Worm (Caenorhabditis elegans): Measurements from ENCODE around the gene inx-10.

Gene inx-10

ce11 chrV:9173789-9174188, 33.5 kb downstream of the inx-10 start, which contains the start of gene pqn-16:
TSS of gene pqn-16 (plus strand) at chrV:9174089.
- TF ChIP-seq fkh-10 (GFP tag; optimal IDR thresholded peaks at IDR 0.05) (no peak), aly-2 (tag; optimal IDR thresholded peaks at IDR 0.05) (no peak), nhr-76 (tag; optimal IDR thresholded peaks at IDR 0.05) (no peak), nhr-77 (tag; optimal IDR thresholded peaks at IDR 0.05) (no peak), skn-1 (tag; optimal IDR thresholded peaks at IDR 0.05) (no peak), efl-1 (optimal IDR thresholded peaks at IDR 0.05) (no peak), efl-1 (GFP tag; optimal IDR thresholded peaks at IDR 0.05 in 1 of 2) (no peak), unc-98 (GFP tag; IDR thresholded peaks at IDR 0.05) (no peak), vab-15 (tag; optimal IDR thresholded peaks at IDR 0.05) (no peak), swsn-7 (tag; optimal IDR thresholded peaks at IDR 0.05) (no peak), nhr-28 (tag; optimal IDR thresholded peaks at IDR 0.05) (no peak), ama-1 (optimal IDR thresholded peaks at IDR 0.05) (no peak), xbp-1 (tag; optimal IDR thresholded peaks at IDR 0.05) (no peak)

ce11 chrV:9172989-9173388, 34.3 kb downstream of the inx-10 start, which contains the start of gene gad-3:
TSS of gene gad-3 (minus strand) at chrV:9173005.
- TF ChIP-seq lin-14 (GFP tag; optimal IDR thresholded peaks at IDR 0.05) (peak; percentile 41), jun-1 (tag; optimal IDR thresholded peaks at IDR 0.05) (no peak), blmp-1 (tag; optimal IDR thresholded peaks at IDR 0.05) (peak; percentile 7), lsy-2 (tag; optimal IDR thresholded peaks at IDR 0.05) (no peak), nhr-85 (tag) (peak; percentile 41), sox-4 (tag; optimal IDR thresholded peaks at IDR 0.05) (no peak), elt-2 (tag; optimal IDR thresholded peaks at IDR 0.05) (peak; percentile 52), vab-15 (tag; optimal IDR thresholded peaks at IDR 0.05) (no peak), unc-30 (tag; optimal IDR thresholded peaks at IDR 0.05) (no peak)

DNA sequence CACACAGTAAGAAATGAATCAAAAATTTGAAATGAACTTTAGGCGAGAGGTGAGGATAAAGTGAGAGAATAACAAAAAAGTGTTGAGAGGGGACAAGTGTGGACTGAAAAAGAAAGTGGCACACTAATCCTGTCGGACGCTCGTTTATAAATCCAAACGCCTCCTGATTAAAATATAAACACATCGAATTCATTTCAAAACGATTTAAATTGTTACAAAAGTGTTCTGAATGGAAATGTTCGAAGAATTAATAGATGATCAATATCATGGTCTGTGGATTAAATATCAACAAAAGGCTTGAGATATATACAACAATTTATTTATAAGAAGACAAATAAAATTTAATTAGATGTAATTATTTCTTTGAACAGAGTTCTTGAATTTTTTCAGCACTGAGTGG, 39.2 kb downstream of the inx-10 start, which contains the start of gene B0222.11:
TSS of gene B0222.11 (minus strand) at position 101 of the 400 bp plus-strand sequence.
- TF ChIP-seq ceh-82 (tag; optimal IDR thresholded peaks at IDR 0.05) = no peak
- TF ChIP-seq C04F5.9 (tag; optimal IDR thresholded peaks at IDR 0.05) = no peak
- no peak for TF ChIP-seq zag-1 (tag; optimal IDR thresholded peaks at IDR 0.05)

- peak; percentile 43 for TF ChIP-seq snu-23 (GFP tag; optimal IDR thresholded peaks at IDR 0.05)
- peak; percentile 13 for TF ChIP-seq nhr-47 (tag; optimal IDR thresholded peaks at IDR 0.05)
- TF ChIP-seq lin-14 (GFP tag; optimal IDR thresholded peaks at IDR 0.05) = peak; percentile 84
- TF ChIP-seq ces-1 (GFP tag; optimal IDR thresholded peaks at IDR 0.05) = no peak
- TF ChIP-seq nhr-71 (tag; optimal IDR thresholded peaks at IDR 0.05) = peak; percentile 46
- TF ChIP-seq elt-3 (tag; optimal IDR thresholded peaks at IDR 0.05) = peak in 1 of 6 experiments; percentile 35
- peak in 1 of 2 experiments; percentile 19 for TF ChIP-seq lsy-2 (tag; optimal IDR thresholded peaks at IDR 0.05)
- TF ChIP-seq ceh-82 (tag; optimal IDR thresholded peaks at IDR 0.05) = peak in 1 of 3 experiments; percentile 12
- TF ChIP-seq rnt-1 (tag; optimal IDR thresholded peaks at IDR 0.05) = peak; percentile 37
- TF ChIP-seq mab-9 (GFP tag; IDR thresholded peaks at IDR 0.05) = no peak
- TF ChIP-seq tbx-2 (tag; optimal IDR thresholded peaks at IDR 0.05) = no peak
- peak; percentile 89 for TF ChIP-seq nhr-85 (tag)
- peak; percentile 57 for TF ChIP-seq nhr-20 (tag; optimal IDR thresholded peaks at IDR 0.05)
- peak; percentile 12 for TF ChIP-seq C16A3.4 (tag; optimal IDR thresholded peaks at IDR 0.05)
- TF ChIP-seq ceh-88 (GFP tag; IDR thresholded peaks at IDR 0.05) = no peak
- TF ChIP-seq mep-1 (tag; optimal IDR thresholded peaks at IDR 0.05) = peak; percentile 32
- TF ChIP-seq hpl-2 (GFP tag; optimal IDR thresholded peaks at IDR 0.05) = no peak
- peak; percentile 35 for TF ChIP-seq irx-1 (tag; optimal IDR thresholded peaks at IDR 0.05)
- TF ChIP-seq blmp-1 (tag; optimal IDR thresholded peaks at IDR 0.05) = peak; percentile 22
- no peak for TF ChIP-seq sup-37 (GFP tag; optimal IDR thresholded peaks at IDR 0.05)
- TF ChIP-seq nhr-90 (tag; optimal IDR thresholded peaks at IDR 0.05; ENCODE audit: poor library complexity) = peak; percentile 33
- no peak for TF ChIP-seq C04F5.9 (tag; optimal IDR thresholded peaks at IDR 0.05)
- no peak for TF ChIP-seq nhr-11 (tag; optimal IDR thresholded peaks at IDR 0.05)
- no peak for TF ChIP-seq nhr-12 (tag; optimal IDR thresholded peaks at IDR 0.05)
- no peak for TF ChIP-seq fkh-10 (GFP tag; optimal IDR thresholded peaks at IDR 0.05)
- no peak for TF ChIP-seq efl-1 (optimal IDR thresholded peaks at IDR 0.05)
- no peak for TF ChIP-seq efl-1 (GFP tag; optimal IDR thresholded peaks at IDR 0.05 in 1 of 2)
- TF ChIP-seq grh-1 (GFP tag; IDR thresholded peaks at IDR 0.05) = peak; percentile 34
- no peak for TF ChIP-seq unc-30 (tag; optimal IDR thresholded peaks at IDR 0.05)
- no peak for TF ChIP-seq alr-1 (tag; optimal IDR thresholded peaks at IDR 0.05; ENCODE audit: borderline replicate concordance)
- TF ChIP-seq ceh-8 (GFP tag; optimal IDR thresholded peaks at IDR 0.05) = no peak
- TF ChIP-seq Y116A8C.19 (tag; optimal IDR thresholded peaks at IDR 0.05; ENCODE audit: borderline replicate concordance) = no peak
Measured at ce11 chrV:9166306-9166705, 41.0 kb downstream of the inx-10 start.
